Worm (Caenorhabditis elegans): ENCODE data around the gene aat-4.

DNA sequence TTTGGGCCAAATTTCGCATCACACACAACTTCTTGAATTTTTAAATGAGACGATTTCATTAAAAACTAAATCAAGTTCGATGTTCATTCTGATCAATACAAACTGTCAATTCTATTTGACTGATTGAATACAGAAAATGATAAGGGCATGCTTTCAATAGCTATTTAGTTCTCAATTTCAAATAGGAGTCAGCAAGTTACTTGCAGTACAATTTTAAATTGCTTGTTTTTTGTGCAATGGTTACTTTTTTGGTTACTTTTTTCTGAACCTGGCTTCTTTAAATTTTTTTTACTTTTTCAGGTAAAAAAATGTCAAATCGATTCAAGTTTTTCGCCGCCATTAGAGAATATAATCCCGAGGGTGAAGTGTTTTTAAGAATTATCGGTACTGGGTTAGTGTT, 50.4 kb downstream of the aat-4 start, which contains the start of gene C49A9.2:
- TF ChIP-seq ztf-11 (tag; optimal IDR thresholded peaks at IDR 0.05) (no peak), nhr-11 (tag; optimal IDR thresholded peaks at IDR 0.05) (no peak), pha-4 (GFP tag; IDR thresholded peaks at IDR 0.05) (no peak), pha-4 (tag; optimal IDR thresholded peaks at IDR 0.05) (no peak), ceh-28 (tag; optimal IDR thresholded peaks at IDR 0.05) (no peak), nhr-76 (tag; optimal IDR thresholded peaks at IDR 0.05) (no peak), hlh-30 (tag; optimal IDR thresholded peaks at IDR 0.05; ENCODE audit: insufficient read depth) (no peak), ces-1 (GFP tag; optimal IDR thresholded peaks at IDR 0.05) (no peak), T20F7.1 (GFP tag; optimal IDR thresholded peaks at IDR 0.05) (no peak), daf-12 (tag; optimal IDR thresholded peaks at IDR 0.05) (no peak), set-16 (GFP tag; IDR thresholded peaks at IDR 0.05) (no peak), lsy-2 (tag; optimal IDR thresholded peaks at IDR 0.05) (no peak)

All from whole organism, L4 larva.